Worm (Caenorhabditis elegans): Measurements from ENCODE around the gene clec-59.
"Not testable (repeated sequence)": the region's sequence is repeated elsewhere in the genome, so short reads cannot be mapped to it uniquely, and the experiment has no call there.

clec-59 gene

ce11 chrII:10501578-10501977, 22.3 kb upstream of the clec-59 start (continued):
- TF ChIP-seq efl-3 (GFP tag; optimal IDR thresholded peaks at IDR 0.05): no peak
- peak; percentile 92 for TF ChIP-seq lin-14 (GFP tag; optimal IDR thresholded peaks at IDR 0.05)
- peak; percentile 58 for TF ChIP-seq nhr-71 (tag; optimal IDR thresholded peaks at IDR 0.05)
- TF ChIP-seq nhr-20 (tag; optimal IDR thresholded peaks at IDR 0.05): peak; percentile 61

DNA sequence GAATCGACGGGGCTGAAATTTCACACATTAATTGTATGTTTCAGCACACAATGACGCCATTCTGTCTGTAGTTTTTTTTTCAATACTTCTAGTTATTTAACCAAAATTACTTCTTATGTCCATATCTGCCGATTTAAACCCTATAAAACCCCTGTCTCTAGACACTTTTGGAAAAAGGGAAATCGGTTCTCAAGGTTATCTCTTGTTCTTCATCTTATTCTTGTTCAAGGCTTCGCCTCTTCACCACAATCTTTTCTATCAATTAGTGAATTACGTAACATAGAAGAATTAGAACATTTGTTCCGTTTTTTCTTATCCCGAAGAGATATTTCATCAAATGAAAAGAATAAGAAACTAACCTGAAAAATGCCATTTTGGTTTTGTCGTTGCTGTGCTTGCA, 21.4 kb upstream of the clec-59 start:
- peak; percentile 85 for TF ChIP-seq blmp-1 (tag; optimal IDR thresholded peaks at IDR 0.05)
- no peak for TF ChIP-seq ces-1 (GFP tag; optimal IDR thresholded peaks at IDR 0.05)

ce11 chrII:10495912-10496311, 16.7 kb upstream of the clec-59 start, which contains the start of gene ZK666.12:
TSS of gene ZK666.12 (plus strand) at chrII:10496212.
- no peak for TF ChIP-seq C04F5.9 (tag; optimal IDR thresholded peaks at IDR 0.05)
- TF ChIP-seq irx-1 (tag; optimal IDR thresholded peaks at IDR 0.05): no peak
- TF ChIP-seq F16B12.6 (tag; optimal IDR thresholded peaks at IDR 0.05): no peak
- TF ChIP-seq sptf-1 (tag; optimal IDR thresholded peaks at IDR 0.05): no peak
- no peak for TF ChIP-seq rnt-1 (tag; optimal IDR thresholded peaks at IDR 0.05)

DNA sequence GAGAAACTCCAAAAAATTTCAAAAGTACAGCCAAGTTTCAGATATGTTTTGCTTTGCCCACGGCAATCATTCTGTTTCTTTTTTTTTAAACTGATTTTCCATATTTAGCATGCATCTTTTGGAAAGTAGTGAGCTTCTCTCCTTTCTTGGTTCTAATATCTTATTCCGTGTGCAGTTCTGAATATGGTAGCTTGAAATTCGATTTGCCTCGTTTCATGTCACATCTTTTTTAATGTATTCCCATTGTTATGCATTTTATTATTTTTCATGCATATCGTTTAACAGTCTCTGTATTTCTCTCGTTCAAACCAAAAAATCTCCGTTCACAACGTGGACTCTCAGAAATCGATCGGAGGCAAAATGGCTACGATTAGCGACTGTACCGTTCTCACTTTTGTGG, 15.2 kb upstream of the clec-59 start, which contains the start of gene ZK666.14:
ZK666.14 (plus strand) TSS at position 301 of the 400 bp plus-strand sequence.
- TF ChIP-seq aha-1 (tag; optimal IDR thresholded peaks at IDR 0.05) (no peak), fkh-4 (tag; optimal IDR thresholded peaks at IDR 0.05; ENCODE audit: borderline replicate concordance) (no peak), elt-2 (tag; optimal IDR thresholded peaks at IDR 0.05) (no peak), fkh-10 (GFP tag; optimal IDR thresholded peaks at IDR 0.05) (no peak), hpl-2 (GFP tag; optimal IDR thresholded peaks at IDR 0.05) (no peak), lin-15B (tag; optimal IDR thresholded peaks at IDR 0.05) (no peak), fkh-8 (tag; optimal IDR thresholded peaks at IDR 0.05) (no peak)

DNA sequence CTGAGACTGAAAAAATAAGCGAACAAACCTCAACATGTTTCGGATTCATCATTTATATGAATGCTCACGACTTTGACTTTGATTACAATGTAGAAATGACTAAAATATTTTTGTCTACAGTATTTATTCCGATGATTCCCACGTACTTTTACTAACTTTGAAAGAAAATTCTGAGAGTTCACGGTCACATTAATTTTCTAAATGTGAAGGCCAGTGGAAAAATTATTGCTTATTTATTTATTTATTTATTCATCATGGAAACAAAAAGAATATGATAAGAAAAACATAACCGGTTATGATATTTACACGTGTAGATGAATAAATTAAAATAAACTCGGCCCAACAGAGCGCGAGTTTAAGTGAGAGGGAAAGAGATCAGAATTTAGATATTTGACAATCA, 13.8 kb upstream of the clec-59 start, which contains the start of gene ZK666.8:
ZK666.8 (minus strand) TSS at position 101 of the 400 bp plus-strand sequence.
- TF ChIP-seq ztf-11 (tag; optimal IDR thresholded peaks at IDR 0.05); ces-1 (GFP tag; optimal IDR thresholded peaks at IDR 0.05); egl-27 (tag; optimal IDR thresholded peaks at IDR 0.05): not testable (repeated sequence)

- no peak for TF ChIP-seq ces-1 (GFP tag; optimal IDR thresholded peaks at IDR 0.05)
- TF ChIP-seq elt-2 (tag; optimal IDR thresholded peaks at IDR 0.05): peak; percentile 13
Measured at ce11 chrII:10490329-10490728, 11.1 kb upstream of the clec-59 start, which contains the start of gene clec-61. TSS of gene clec-61 (minus strand) at chrII:10490537.

DNA sequence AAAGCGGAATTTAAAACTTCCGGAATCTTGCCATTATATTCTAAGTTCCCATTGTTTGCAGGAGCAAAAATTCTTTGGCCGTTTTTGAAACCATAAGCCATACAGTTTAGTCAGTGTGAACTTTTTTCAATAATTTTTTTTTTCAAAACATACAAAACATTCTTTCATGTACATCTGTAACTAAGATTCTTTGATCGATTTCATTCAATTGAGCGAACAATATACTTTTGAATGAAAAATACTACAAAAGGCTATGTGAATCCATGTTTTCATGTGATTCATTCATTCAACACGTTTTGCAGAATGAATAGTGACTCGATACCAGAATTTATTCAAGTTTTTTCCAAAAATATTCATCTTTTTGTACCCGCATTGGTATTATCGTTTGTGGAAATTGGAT, 7.5 kb upstream of the clec-59 start, which contains the start of gene ZK666.15:
ZK666.15 (plus strand) TSS at position 301 of the 400 bp plus-strand sequence.
- no peak for TF ChIP-seq isw-1 (GFP tag; IDR thresholded peaks at IDR 0.05)
- TF ChIP-seq irx-1 (tag; optimal IDR thresholded peaks at IDR 0.05): no peak
- no peak for TF ChIP-seq aha-1 (tag; optimal IDR thresholded peaks at IDR 0.05)
- TF ChIP-seq mef-2 (tag; optimal IDR thresholded peaks at IDR 0.05): no peak
- no peak for TF ChIP-seq nhr-47 (tag; optimal IDR thresholded peaks at IDR 0.05)
- no peak for TF ChIP-seq Y116A8C.19 (tag; optimal IDR thresholded peaks at IDR 0.05; ENCODE audit: borderline replicate concordance)
- TF ChIP-seq swsn-7 (tag; optimal IDR thresholded peaks at IDR 0.05): no peak

ce11 chrII:10485640-10486039, 6.4 kb upstream of the clec-59 start:
- TF ChIP-seq efl-1 (optimal IDR thresholded peaks at IDR 0.05) (no peak), efl-1 (GFP tag; optimal IDR thresholded peaks at IDR 0.05 in 1 of 2) (peak in 1 of 2 experiments; percentile 86), unc-130 (tag; optimal IDR thresholded peaks at IDR 0.05) (no peak), elt-2 (tag; optimal IDR thresholded peaks at IDR 0.05) (peak; percentile 46)
